Fruit fly (Drosophila melanogaster) whole organism: ENCODE data around the gene FucTC.

ENCODE experiments used
- CG8478 ChIP-seq: fragments of >200 bp; optimal IDR thresholded peaks from 2 replicates; lab custom pipeline; 2018; ENCODE audit warnings: inconsistent platforms
- pan ChIP-seq: fragments of >200 bp; optimal IDR thresholded peaks from 2 replicates; lab custom pipeline; 2017
- psq ChIP-seq: fragments of >200 bp; optimal IDR thresholded peaks from 2 replicates; lab custom pipeline; 2017
- usp ChIP-seq: fragments of >200 bp; optimal IDR thresholded peaks from 2 replicates; lab custom pipeline; 2017; ENCODE audit warnings: missing biosample characterization, missing genetic modification characterization, mixed read lengths

DNA sequence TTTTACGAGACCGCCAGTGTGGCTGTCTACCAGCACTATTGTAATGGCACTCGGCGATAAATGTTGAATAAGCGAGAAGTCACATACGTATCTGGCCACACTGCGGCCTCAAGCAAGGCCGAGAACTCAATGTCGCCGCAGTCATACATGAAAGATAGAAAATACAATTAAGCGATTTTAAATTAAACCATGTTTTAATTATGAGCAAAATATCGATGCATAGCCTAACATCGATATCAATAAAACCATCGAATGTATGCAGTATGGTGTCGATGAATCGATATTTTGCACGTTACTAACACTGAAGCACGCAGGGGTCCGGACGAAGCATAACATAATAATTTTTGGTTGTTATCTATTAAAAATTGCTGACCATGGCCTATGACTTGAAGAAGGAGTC is 2.1 kb upstream of the FucTC start, which contains the start of the genes Rab21 and Coa7:
- TF ChIP-seq usp, result no peak
- no peak for TF ChIP-seq psq (lab: Kevin White, UChicago)
- TF ChIP-seq CG8478 (lab: Kevin White, UChicago), result no peak
- no peak for TF ChIP-seq pan (lab: Kevin White, UChicago)
